Worm (Caenorhabditis elegans): ENCODE measurements around the gene K09C4.9.

The K09C4.9 gene

DNA sequence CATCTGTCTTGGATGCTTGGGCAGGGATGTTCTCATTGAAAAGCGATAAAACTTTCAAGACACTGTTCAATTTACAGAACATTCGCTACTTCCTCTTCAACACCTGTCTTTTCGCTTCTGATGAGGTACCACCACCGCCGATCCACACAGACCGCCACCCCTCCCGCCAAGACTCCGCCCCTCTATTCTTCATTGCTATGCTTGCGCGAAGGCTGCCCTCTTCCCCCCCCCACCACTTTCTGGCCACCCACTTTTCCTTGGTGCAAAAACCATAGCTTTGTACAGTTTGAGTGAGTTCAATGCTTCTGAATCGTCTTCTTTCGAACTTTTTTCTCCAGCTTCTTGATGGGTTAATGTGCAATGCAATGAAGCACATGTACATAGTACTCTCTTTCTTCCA lies 42.4 kb upstream of the K09C4.9 start:
- TF ChIP-seq nhr-77 (tag; optimal IDR thresholded peaks at IDR 0.05) (no peak), ceh-16 (tag; optimal IDR thresholded peaks at IDR 0.05) (no peak), aly-2 (tag; optimal IDR thresholded peaks at IDR 0.05) (no peak), R02D3.7 (tag; optimal IDR thresholded peaks at IDR 0.05) (no peak), elt-1 (tag; optimal IDR thresholded peaks at IDR 0.05) (no peak), ztf-11 (tag; optimal IDR thresholded peaks at IDR 0.05) (no peak), gmeb-1 (tag; optimal IDR thresholded peaks at IDR 0.05) (no peak), F13H6.1 (tag; optimal IDR thresholded peaks at IDR 0.05) (no peak), nhr-23 (tag; optimal IDR thresholded peaks at IDR 0.05) (no peak), ceh-82 (tag; optimal IDR thresholded peaks at IDR 0.05) (no peak), Y55F3AM.14 (GFP tag; optimal IDR thresholded peaks at IDR 0.05) (no peak), dmd-4 (tag; optimal IDR thresholded peaks at IDR 0.05) (no peak), unc-39 (tag; optimal IDR thresholded peaks at IDR 0.05) (no peak), ztf-1 (GFP tag; conservative IDR thresholded peaks at IDR 0.05) (no peak), nhr-11 (tag; optimal IDR thresholded peaks at IDR 0.05) (no peak), mbf-1 (tag; optimal IDR thresholded peaks at IDR 0.05) (no peak), sma-9 (GFP tag; optimal IDR thresholded peaks at IDR 0.05) (no peak), sma-9 (tag; optimal IDR thresholded peaks at IDR 0.05) (no peak), lin-39 (tag; optimal IDR thresholded peaks at IDR 0.05) (no peak), C34F6.9 (tag; optimal IDR thresholded peaks at IDR 0.05) (no peak)

DNA sequence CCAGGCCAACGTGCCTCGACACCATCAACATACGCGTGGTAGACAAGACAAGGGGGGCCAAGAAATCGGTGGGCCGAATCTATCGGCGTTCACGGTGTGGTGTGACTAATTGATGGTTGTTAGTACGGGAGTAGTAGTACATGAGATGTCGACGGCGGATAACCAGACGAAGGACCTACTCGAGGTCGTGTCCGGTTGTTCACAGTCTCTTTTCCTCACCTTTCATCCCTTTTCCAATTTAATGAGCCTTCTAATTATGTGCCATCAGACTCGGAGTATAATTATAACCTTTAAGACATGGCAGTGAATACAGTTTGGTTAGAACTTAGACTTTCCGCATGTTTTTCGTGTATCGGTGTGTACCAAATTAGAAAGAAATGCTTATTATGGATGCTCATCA lies 39.1 kb upstream of the K09C4.9 start:
- TF ChIP-seq Y55F3AM.14 (GFP tag; optimal IDR thresholded peaks at IDR 0.05) (no peak), mbf-1 (tag; optimal IDR thresholded peaks at IDR 0.05) (no peak), ztf-4 (tag; optimal IDR thresholded peaks at IDR 0.05) (no peak), ceh-82 (tag; optimal IDR thresholded peaks at IDR 0.05) (no peak), blmp-1 (tag; optimal IDR thresholded peaks at IDR 0.05; ENCODE audit: insufficient read depth) (no peak), F13H6.1 (tag; optimal IDR thresholded peaks at IDR 0.05) (no peak), lin-39 (tag; optimal IDR thresholded peaks at IDR 0.05) (no peak), nhr-77 (tag; optimal IDR thresholded peaks at IDR 0.05) (no peak), ceh-16 (tag; optimal IDR thresholded peaks at IDR 0.05) (no peak), sma-9 (GFP tag; optimal IDR thresholded peaks at IDR 0.05) (no peak), sma-9 (tag; optimal IDR thresholded peaks at IDR 0.05) (no peak)

DNA sequence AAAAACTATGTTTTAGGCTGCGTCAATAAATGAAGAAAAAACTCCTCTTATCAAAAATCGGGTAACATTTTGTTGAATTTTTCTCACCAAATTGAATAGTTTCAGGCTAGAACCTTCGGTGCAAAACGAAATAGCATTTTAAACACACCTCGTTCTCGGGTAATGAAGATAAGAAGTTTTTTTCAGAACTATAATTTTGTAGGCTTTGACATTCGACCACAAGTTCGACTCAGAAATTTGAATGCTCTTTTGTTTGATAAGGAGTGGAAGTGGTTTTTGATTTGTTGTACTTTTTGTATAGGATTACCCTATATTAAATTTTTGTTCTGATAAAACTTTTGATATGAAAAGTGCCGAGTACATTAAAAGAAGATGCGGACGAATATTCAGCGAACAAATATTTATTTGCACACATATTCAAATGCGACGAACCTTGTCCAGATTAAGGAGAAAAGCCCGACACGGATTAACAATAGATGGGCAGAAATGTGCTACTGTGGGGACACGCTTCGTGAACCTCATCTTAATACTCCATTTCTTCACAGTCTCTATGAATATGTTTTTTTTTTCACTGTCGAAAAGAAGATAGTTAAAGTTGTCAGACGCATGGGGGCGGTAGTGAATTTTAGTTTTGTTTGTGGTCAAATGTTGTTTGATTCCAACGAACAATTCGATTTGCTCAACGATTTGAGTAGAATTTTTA lies 35.2 kb upstream of the K09C4.9 start:
- TF ChIP-seq sma-9 (GFP tag; optimal IDR thresholded peaks at IDR 0.05) (peak; percentile 30), sma-9 (tag; optimal IDR thresholded peaks at IDR 0.05) (no peak), nhr-12 (tag; optimal IDR thresholded peaks at IDR 0.05) (no peak), fos-1 (tag; optimal IDR thresholded peaks at IDR 0.05) (peak; percentile 75)

DNA sequence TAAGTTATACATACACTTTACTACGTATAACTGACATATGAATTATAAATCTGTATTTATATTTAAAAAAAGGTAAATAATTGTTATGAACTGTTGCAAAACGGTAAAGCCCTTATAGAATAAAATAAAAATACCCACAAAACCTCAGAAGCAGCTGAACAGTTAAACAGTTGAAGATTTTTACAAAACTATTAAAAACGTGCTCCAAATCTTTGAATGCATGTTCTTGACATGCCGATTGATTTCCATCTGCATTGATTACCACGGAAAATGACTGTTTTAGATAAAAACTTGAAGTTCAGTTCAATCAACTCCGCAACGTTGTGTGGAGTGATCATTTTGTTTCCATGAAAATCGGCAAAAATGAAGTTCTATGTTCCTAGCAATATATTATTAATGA lies 32.5 kb upstream of the K09C4.9 start, which contains the start of gene F11D5.7:
Gene F11D5.7 (plus strand): TSS at position 301 of the 400 bp plus-strand sequence.
- TF ChIP-seq nhr-77 (tag; optimal IDR thresholded peaks at IDR 0.05) (no peak), mbf-1 (tag; optimal IDR thresholded peaks at IDR 0.05) (no peak), R02D3.7 (tag; optimal IDR thresholded peaks at IDR 0.05) (no peak), nhr-21 (tag; optimal IDR thresholded peaks at IDR 0.05) (no peak), skn-1 (tag; optimal IDR thresholded peaks at IDR 0.05) (no peak), lin-13 (GFP tag; optimal IDR thresholded peaks at IDR 0.05) (no peak), gmeb-1 (tag; optimal IDR thresholded peaks at IDR 0.05) (no peak), nhr-25 (tag; optimal IDR thresholded peaks at IDR 0.05) (no peak), alr-1 (tag; optimal IDR thresholded peaks at IDR 0.05) (no peak), aly-2 (tag; optimal IDR thresholded peaks at IDR 0.05) (no peak), unc-62 (GFP tag; optimal IDR thresholded peaks at IDR 0.05) (no peak), nhr-10 (tag; optimal IDR thresholded peaks at IDR 0.05) (no peak), ceh-16 (tag; optimal IDR thresholded peaks at IDR 0.05) (no peak)

DNA sequence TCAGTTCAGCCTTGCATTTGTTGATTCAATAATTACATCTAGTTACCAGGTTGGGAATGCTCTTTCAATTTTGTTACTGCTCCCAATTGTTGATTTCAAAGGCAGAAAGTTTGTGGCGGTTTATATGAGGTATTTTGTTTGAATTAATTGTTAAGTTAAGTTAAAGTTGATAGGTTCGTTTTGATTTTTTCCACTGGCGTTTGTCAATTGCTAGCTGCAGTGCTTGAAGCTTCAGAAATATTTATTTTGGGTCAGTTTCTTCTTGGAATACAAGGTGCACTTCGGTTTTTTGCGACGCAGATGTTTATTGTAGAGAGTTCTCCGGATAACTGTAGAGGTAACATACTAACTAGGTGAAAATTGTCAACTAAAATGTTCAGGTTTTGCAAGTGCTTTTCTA lies 30.2 kb upstream of the K09C4.9 start, which contains the start of gene F11D5.5:
Gene F11D5.5 (plus strand): TSS at position 301 of the 400 bp plus-strand sequence.
- TF ChIP-seq alr-1 (tag; optimal IDR thresholded peaks at IDR 0.05) (no peak), zag-1 (tag; optimal IDR thresholded peaks at IDR 0.05) (no peak), nhr-6 (tag; optimal IDR thresholded peaks at IDR 0.05) (no peak)
